Worm (Caenorhabditis elegans) whole organism, early embryonic: Measurements from ENCODE around the gene igdb-3.

ENCODE experiments used
- F13C5.2 ChIP-seq: sonication (generic microtip); optimal IDR thresholded peaks from 2 replicates; lab custom pipeline; 2017; ENCODE audit warnings: mild to moderate bottlenecking, missing genetic modification characterization, inconsistent platforms, missing compliant biosample characterization
- ama-1 ChIP-seq: fragments of 150-350 bp; optimal IDR thresholded peaks from 2 replicates; lab custom pipeline; 2014
- ceh-13 ChIP-seq: fragments of 200-800 bp; sonication (Bioruptor generic); optimal IDR thresholded peaks from 2 replicates; lab custom pipeline; 2018; ENCODE audit warnings: mild to moderate bottlenecking, missing genetic modification characterization, missing compliant biosample characterization
- hmbx-1 ChIP-seq: sonication (generic microtip); optimal IDR thresholded peaks from 2 replicates; lab custom pipeline; 2016; ENCODE audit warnings: mild to moderate bottlenecking, missing genetic modification characterization, missing compliant biosample characterization
- hnd-1 ChIP-seq: sonication (generic microtip); optimal IDR thresholded peaks from 2 replicates; lab custom pipeline; 2016; ENCODE audit warnings: missing genetic modification characterization, missing compliant biosample characterization

DNA sequence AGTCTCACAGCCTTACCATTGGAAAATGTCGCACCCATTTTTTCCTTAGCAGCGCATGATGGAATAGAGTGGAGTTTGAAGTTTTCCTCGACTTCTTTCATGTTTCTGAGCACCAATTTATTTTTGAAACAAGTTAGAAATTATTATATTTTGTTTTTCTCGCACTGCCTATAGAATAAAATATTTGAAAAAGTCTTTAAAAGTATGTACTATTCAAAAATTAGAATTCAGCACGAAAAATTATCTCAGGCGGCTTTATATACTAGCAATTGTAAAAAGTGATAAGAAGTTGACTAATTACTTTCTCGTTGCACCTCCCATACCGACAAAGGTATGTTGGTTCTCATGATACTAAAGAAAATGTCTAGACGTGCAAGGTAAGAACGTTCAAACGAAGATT, 38.3 kb upstream of the igdb-3 start, which contains the start of gene C03B1.9:
- TF ChIP-seq ama-1 (lab: Kevin White, UChicago), result no peak
- no peak for TF ChIP-seq F13C5.2 (tag; lab: Kevin White, UChicago)
- TF ChIP-seq hmbx-1 (tag; lab: Kevin White, UChicago), result no peak
- TF ChIP-seq ceh-13 (GFP tag; lab: Kevin White, UChicago), result no peak
- no peak for TF ChIP-seq hnd-1 (tag; lab: Kevin White, UChicago)
